Fruit fly (Drosophila melanogaster) whole organism, embryonic: Measurements from ENCODE around the gene CG43251.

ENCODE experiments used
- CG9797 ChIP-seq: fragments of 200-800 bp; sonication (Bioruptor generic); optimal IDR thresholded peaks from 3 replicates; lab custom pipeline; 2018; ENCODE audit warnings: missing biosample characterization, mild to moderate bottlenecking, missing genetic modification characterization
- vvl ChIP-seq: fragments of 200-800 bp; sonication (Bioruptor generic); IDR thresholded peaks from 2 replicates; pipeline ENCODE4 v1.3.6; 2022; ENCODE audit warnings: missing biosample characterization, missing genetic modification characterization

DNA sequence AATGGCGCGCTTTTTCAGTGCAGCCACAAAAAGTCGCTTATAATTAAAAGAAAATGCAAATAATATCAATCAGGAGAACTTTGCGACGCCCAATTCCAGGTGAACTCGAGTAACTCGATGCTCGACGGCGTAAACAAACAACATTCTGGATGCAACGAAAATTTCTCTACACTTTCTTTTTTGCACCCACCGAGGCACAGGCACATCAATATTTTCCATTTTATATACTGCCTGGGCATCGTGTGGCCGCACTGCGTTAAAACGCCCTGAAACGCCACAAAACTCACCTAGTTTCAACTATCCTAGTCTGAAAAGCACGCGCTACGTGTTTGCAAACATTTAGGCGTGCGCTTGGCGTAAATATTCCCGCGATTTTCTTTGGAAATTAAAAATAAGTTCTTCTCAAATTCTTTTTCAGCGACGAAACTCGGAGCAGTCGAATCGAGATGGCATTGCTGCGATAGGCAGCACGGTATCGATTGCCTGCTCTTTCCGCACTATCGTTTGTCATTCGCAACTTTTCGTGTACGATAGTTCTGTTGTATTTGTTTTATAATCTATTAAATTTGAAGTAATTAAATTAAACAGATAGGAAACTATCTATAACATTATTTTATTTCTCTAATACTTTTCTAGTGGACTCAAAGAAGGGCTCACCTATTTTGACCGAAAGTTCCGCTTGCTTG, 27.2 kb downstream of the CG43251 start, which contains the start of gene Pcif1:
- peak; percentile 52 for TF ChIP-seq CG9797 (GFP tag; lab: Kevin White, UChicago)
- TF ChIP-seq vvl (GFP tag; lab: Robert Waterston, UW), result peak; percentile 20; the same call in 1 of the 2 replicates
